Fruit fly (Drosophila melanogaster) whole organism, wandering third instar larva: Measurements from ENCODE around the gene Cpr62Ba.

ENCODE experiments used
- CG32264 ChIP-seq: fragments of 200-800 bp; sonication (Bioruptor generic); optimal IDR thresholded peaks from 2 replicates; lab custom pipeline; 2016; ENCODE audit warnings: missing biosample characterization, missing genetic modification characterization
- CrebA ChIP-seq: fragments of 200-800 bp; sonication (Bioruptor generic); optimal IDR thresholded peaks from 2 replicates; lab custom pipeline; 2016; ENCODE audit warnings: missing biosample characterization, mild to moderate bottlenecking, missing genetic modification characterization, borderline replicate concordance
- Dfd ChIP-seq: fragments of >200 bp; optimal IDR thresholded peaks from 2 replicates; lab custom pipeline; 2017; ENCODE audit warnings: missing biosample characterization, missing genetic modification characterization
- Dif ChIP-seq: fragments of 200-275, 200-300 bp; sonication (Bioruptor generic); optimal IDR thresholded peaks from 2 replicates; lab custom pipeline; 2018; ENCODE audit warnings: missing biosample characterization, missing genetic modification characterization; ENCODE audit not compliant: partially characterized antibody
- GATAd ChIP-seq: sonication (Bioruptor generic); optimal IDR thresholded peaks from 2 replicates; lab custom pipeline; 2016; ENCODE audit warnings: missing biosample characterization, missing genetic modification characterization
- HLH106 ChIP-seq: fragments of 200-800 bp; optimal IDR thresholded peaks from 3 replicates; lab custom pipeline; 2019; ENCODE audit warnings: missing biosample characterization, mild to moderate bottlenecking, missing genetic modification characterization, moderate library complexity
- Hnf4 ChIP-seq: fragments of 200-800 bp; sonication (Bioruptor generic); optimal IDR thresholded peaks from 2 replicates; lab custom pipeline; 2016; ENCODE audit warnings: missing biosample characterization, mild to moderate bottlenecking, missing genetic modification characterization
- Hr78 ChIP-seq: fragments of >200 bp; optimal IDR thresholded peaks from 2 replicates; lab custom pipeline; 2017; ENCODE audit warnings: missing biosample characterization, missing genetic modification characterization
- Hr83 ChIP-seq: fragments of 200-300 bp; sonication (Bioruptor generic); optimal IDR thresholded peaks from 2 replicates; lab custom pipeline; 2016; ENCODE audit warnings: missing biosample characterization, mild to moderate bottlenecking, missing genetic modification characterization, moderate library complexity; ENCODE audit not compliant: poor library complexity, severe bottlenecking
- Jra ChIP-seq: sonication (Bioruptor generic); optimal IDR thresholded peaks from 2 replicates; lab custom pipeline; 2016; ENCODE audit warnings: missing biosample characterization, missing genetic modification characterization
- Mio ChIP-seq: sonication (Bioruptor generic); optimal IDR thresholded peaks from 2 replicates; lab custom pipeline; 2016; ENCODE audit warnings: missing biosample characterization, missing genetic modification characterization
- OdsH ChIP-seq: fragments of 200-800 bp; sonication (Bioruptor generic); optimal IDR thresholded peaks from 2 replicates; lab custom pipeline; 2016; ENCODE audit warnings: missing biosample characterization, mild to moderate bottlenecking, missing genetic modification characterization
- Rel ChIP-seq, 2 experiments: fragments of 200-800 bp; sonication (Bioruptor generic) in 1 of 2; optimal IDR thresholded peaks; 2 replicates in 1 of 2; 3 replicates in 1 of 2; lab custom pipeline; 2016 to 2019; ENCODE audit warnings: mild to moderate bottlenecking in 2 of 2, missing biosample characterization in 2 of 2, missing genetic modification characterization in 2 of 2, moderate library complexity in 1 of 2
- Sp1 ChIP-seq: fragments of 200-800 bp; sonication (Bioruptor generic); optimal IDR thresholded peaks from 3 replicates; lab custom pipeline; 2019; ENCODE audit warnings: missing biosample characterization, mild to moderate bottlenecking, missing genetic modification characterization, moderate library complexity
- br ChIP-seq: fragments of 200-800 bp; sonication (Bioruptor generic); optimal IDR thresholded peaks from 2 replicates; lab custom pipeline; 2016; ENCODE audit warnings: missing biosample characterization, missing genetic modification characterization
- brk ChIP-seq: fragments of 200-800 bp; sonication (Bioruptor generic); optimal IDR thresholded peaks from 2 replicates; lab custom pipeline; 2016; ENCODE audit warnings: missing biosample characterization, mild to moderate bottlenecking, missing genetic modification characterization
- dl ChIP-seq, 2 experiments: fragments of 175-275, 200-275 bp in 1 of 2; fragments of 200-275 bp in 1 of 2; sonication (Bioruptor generic); optimal IDR thresholded peaks; lab custom pipeline; 2018; ENCODE audit warnings: mild to moderate bottlenecking in 2 of 2, missing biosample characterization in 2 of 2, missing genetic modification characterization in 2 of 2, moderate library complexity in 2 of 2; ENCODE audit not compliant: partially characterized antibody in 2 of 2, insufficient read depth in 1 of 2
- dmrt93B ChIP-seq: fragments of 200-800 bp; sonication (Bioruptor generic); optimal IDR thresholded peaks from 2 replicates; lab custom pipeline; 2018; ENCODE audit warnings: missing biosample characterization, mild to moderate bottlenecking, missing genetic modification characterization
- ey ChIP-seq: fragments of 200-800 bp; sonication (Bioruptor generic); optimal IDR thresholded peaks from 2 replicates; lab custom pipeline; 2016; ENCODE audit warnings: missing biosample characterization, missing genetic modification characterization
- foxo ChIP-seq, 2 experiments: fragments of 200-800 bp; sonication (Bioruptor generic); optimal IDR thresholded peaks; 2 replicates in 1 of 2; 3 replicates in 1 of 2; lab custom pipeline; 2016 to 2017; ENCODE audit warnings: missing biosample characterization in 2 of 2, missing genetic modification characterization in 2 of 2
- fru ChIP-seq: fragments of 200-800 bp; sonication (Bioruptor generic); optimal IDR thresholded peaks from 3 replicates; lab custom pipeline; 2016; ENCODE audit warnings: missing biosample characterization, mild to moderate bottlenecking, missing genetic modification characterization
- h ChIP-seq: fragments of 200-800 bp; sonication (Bioruptor generic); optimal IDR thresholded peaks from 3 replicates; lab custom pipeline; 2016; ENCODE audit warnings: missing biosample characterization, mild to moderate bottlenecking, missing genetic modification characterization
- jim ChIP-seq: fragments of 175-275, 200-325 bp; sonication (Bioruptor generic); optimal IDR thresholded peaks from 2 replicates; lab custom pipeline; 2016; ENCODE audit warnings: missing biosample characterization, mild to moderate bottlenecking, missing genetic modification characterization
- lola ChIP-seq: fragments of >200 bp; optimal IDR thresholded peaks from 2 replicates; lab custom pipeline; 2017; ENCODE audit warnings: missing biosample characterization, missing genetic modification characterization
- pan ChIP-seq: fragments of >200 bp; optimal IDR thresholded peaks from 2 replicates; lab custom pipeline; 2017
- psq ChIP-seq: fragments of 200-800 bp; sonication (Bioruptor generic); optimal IDR thresholded peaks from 3 replicates; lab custom pipeline; 2017; ENCODE audit warnings: missing biosample characterization, mild to moderate bottlenecking, missing genetic modification characterization, moderate library complexity
- rgr ChIP-seq: fragments of 200-800 bp; sonication (Bioruptor generic); optimal IDR thresholded peaks from 3 replicates; lab custom pipeline; 2016; ENCODE audit warnings: missing biosample characterization, mild to moderate bottlenecking, missing genetic modification characterization
- sage ChIP-seq: fragments of 200-800 bp; sonication (Bioruptor generic); optimal IDR thresholded peaks from 2 replicates; lab custom pipeline; 2016; ENCODE audit warnings: missing biosample characterization, mild to moderate bottlenecking, missing genetic modification characterization
- sv ChIP-seq: fragments of 200-800 bp; sonication (Bioruptor generic); optimal IDR thresholded peaks from 3 replicates; lab custom pipeline; 2016; ENCODE audit warnings: missing biosample characterization, missing genetic modification characterization
- tai ChIP-seq: sonication (Bioruptor generic); optimal IDR thresholded peaks from 2 replicates; lab custom pipeline; 2016; ENCODE audit warnings: missing biosample characterization, missing genetic modification characterization
- usp ChIP-seq: fragments of >200 bp; optimal IDR thresholded peaks from 2 replicates; lab custom pipeline; 2017; ENCODE audit warnings: missing biosample characterization, missing genetic modification characterization
- woc ChIP-seq: sonication (Bioruptor generic); optimal IDR thresholded peaks from 2 replicates; lab custom pipeline; 2016; ENCODE audit warnings: missing biosample characterization, mild to moderate bottlenecking, missing genetic modification characterization

Cpr62Ba gene

dm6 chr3L:1789339-1789738, 42.2 kb downstream of the Cpr62Ba start:
- no peak for TF ChIP-seq dl (GFP tag; optimal IDR thresholded peaks at IDR 0.05; lab: Kevin White, UChicago; ENCODE audit: insufficient read depth in 1 of 2, partially characterized antibody in 2 of 2)
- TF ChIP-seq br (GFP tag; lab: Kevin White, UChicago): no peak
- TF ChIP-seq tai (GFP tag; lab: Kevin White, UChicago): no peak
- TF ChIP-seq woc (GFP tag; lab: Kevin White, UChicago): no peak
- no peak for TF ChIP-seq Sp1
- TF ChIP-seq pan: no peak
- TF ChIP-seq sv: no peak
- no peak for TF ChIP-seq foxo (GFP tag; optimal IDR thresholded peaks at IDR 0.05; lab: Kevin White, UChicago)
- no peak for TF ChIP-seq Jra (GFP tag; lab: Kevin White, UChicago)
- TF ChIP-seq OdsH: no peak
- no peak for TF ChIP-seq GATAd (GFP tag; lab: Kevin White, UChicago)
- no peak for TF ChIP-seq h
- TF ChIP-seq CG32264 (GFP tag; lab: Kevin White, UChicago): no peak

dm6 chr3L:1784092-1784491, 47.5 kb downstream of the Cpr62Ba start:
- no peak for TF ChIP-seq jim (GFP tag; lab: Kevin White, UChicago)
- TF ChIP-seq Rel (GFP tag; optimal IDR thresholded peaks at IDR 0.05; lab: Kevin White, UChicago): no peak
- peak; percentile 91 for TF ChIP-seq Rel (tag; optimal IDR thresholded peaks at IDR 0.05; lab: Kevin White, UChicago)
- no peak for TF ChIP-seq Hr83 (GFP tag; lab: Kevin White, UChicago)
- TF ChIP-seq GATAd (GFP tag; lab: Kevin White, UChicago): no peak
- no peak for TF ChIP-seq Dfd

dm6 chr3L:1777249-1777648, 54.3 kb downstream of the Cpr62Ba start, which contains the start of the genes CG2021 and mRpL46:
Gene CG2021 (minus strand): TSS chr3L:1777411.
Gene mRpL46 (plus strand): TSS chr3L:1777439.
- TF ChIP-seq dl (GFP tag; optimal IDR thresholded peaks at IDR 0.05; lab: Kevin White, UChicago; ENCODE audit: insufficient read depth in 1 of 2, partially characterized antibody in 2 of 2) (no peak), usp (no peak), OdsH (no peak), Dif (GFP tag; lab: Kevin White, UChicago) (no peak), Dfd (no peak), dmrt93B (GFP tag; lab: Kevin White, UChicago) (no peak), Hr78 (GFP tag; lab: Kevin White, UChicago) (no peak), Jra (GFP tag; lab: Kevin White, UChicago) (no peak), tai (GFP tag; lab: Kevin White, UChicago) (no peak), Hnf4 (GFP tag; lab: Kevin White, UChicago) (no peak), h (no peak), CrebA (GFP tag; lab: Kevin White, UChicago) (no peak)

- TF ChIP-seq lola (GFP tag; lab: Kevin White, UChicago) (no peak), sage (GFP tag; lab: Kevin White, UChicago) (no peak), foxo (GFP tag; optimal IDR thresholded peaks at IDR 0.05; lab: Kevin White, UChicago) (peak in 1 of 2 experiments; percentile 98), usp (no peak), woc (GFP tag; lab: Kevin White, UChicago) (no peak), rgr (GFP tag; lab: Kevin White, UChicago) (peak; percentile 99), Dif (GFP tag; lab: Kevin White, UChicago) (no peak), sv (peak; percentile 89), GATAd (GFP tag; lab: Kevin White, UChicago) (peak; percentile 87), ey (GFP tag; lab: Kevin White, UChicago) (peak; percentile 93), HLH106 (peak; percentile 96), brk (GFP tag; lab: Kevin White, UChicago) (no peak), psq (peak; percentile 97), OdsH (peak; percentile 98), Mio (GFP tag; lab: Kevin White, UChicago) (peak; percentile 68), dmrt93B (GFP tag; lab: Kevin White, UChicago) (peak; percentile 84), Dfd (no peak), pan (no peak), Sp1 (peak; percentile 99), h (peak; percentile 97), tai (GFP tag; lab: Kevin White, UChicago) (no peak), Hr83 (GFP tag; lab: Kevin White, UChicago) (peak; percentile 46), fru (peak; percentile 91), jim (GFP tag; lab: Kevin White, UChicago) (no peak), Rel (GFP tag; optimal IDR thresholded peaks at IDR 0.05; lab: Kevin White, UChicago) (peak; percentile 69), Rel (tag; optimal IDR thresholded peaks at IDR 0.05; lab: Kevin White, UChicago) (peak; percentile 69)
Observed at dm6 chr3L:1774713-1775648, 56.6 kb downstream of the Cpr62Ba start, which contains the start of the genes CG13933 and PolD2. Gene CG13933 (minus strand): TSS chr3L:1775147. Gene PolD2 (plus strand): TSS chr3L:1775633.
